Worm (Caenorhabditis elegans) whole organism, L2 larva: Measurements from ENCODE around the gene B0454.8.

Source experiments
- ceh-16 ChIP-seq: fragments of 150-350 bp; optimal IDR thresholded peaks from 2 replicates; lab custom pipeline; 2014; ENCODE audit warnings: missing biosample characterization, missing genetic modification characterization
- unc-62 ChIP-seq: fragments of 150-350 bp; optimal IDR thresholded peaks from 2 replicates; lab custom pipeline; 2014; ENCODE audit warnings: missing biosample characterization, missing genetic modification reagents, missing genetic modification characterization

DNA sequence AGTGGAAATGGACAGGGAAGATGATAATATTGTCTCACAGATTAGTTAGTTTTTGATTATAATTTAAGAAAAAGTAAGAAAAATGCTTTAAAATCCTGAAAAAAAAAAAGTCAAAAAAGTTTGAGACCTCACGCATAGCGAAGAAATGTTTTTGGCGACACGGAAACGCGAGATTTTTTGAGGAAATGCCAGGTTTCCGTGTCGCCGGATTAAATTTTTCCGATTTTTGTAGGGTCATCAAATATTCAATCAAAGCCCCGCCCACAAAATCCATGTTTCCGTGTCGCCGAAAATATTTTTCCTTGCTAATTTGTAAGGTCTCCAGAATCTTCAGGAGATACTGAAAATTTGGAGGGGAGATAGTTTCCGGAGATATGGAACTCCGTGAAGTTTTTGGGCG is 51.0 kb downstream of the B0454.8 start:
- no peak for TF ChIP-seq unc-62
- no peak for TF ChIP-seq ceh-16 (tag; lab: Kevin White, UChicago)
